Worm (Caenorhabditis elegans) whole organism, midembryonic: ENCODE results near the gene Y41E3.7.

Experiments
- T22C8.4 ChIP-seq: fragments of 200-800 bp; sonication (Bioruptor generic); IDR thresholded peaks from 2 replicates; pipeline ENCODE4 v1.3.6; 2022; ENCODE audit warnings: missing genetic modification characterization, missing compliant biosample characterization
- cog-1 ChIP-seq: sonication (generic microtip); optimal IDR thresholded peaks from 2 replicates; lab custom pipeline; 2016; ENCODE audit warnings: missing genetic modification characterization, missing compliant biosample characterization
- flt-1 ChIP-seq: fragments of 200-800 bp; sonication (Bioruptor generic); IDR thresholded peaks from 2 replicates; pipeline ENCODE4 v1.3.6; 2022; ENCODE audit warnings: missing genetic modification characterization, missing compliant biosample characterization
- klf-2 ChIP-seq: fragments of 200-800 bp; sonication (Bioruptor generic); conservative IDR thresholded peaks from 2 replicates; pipeline ENCODE4 v1.3.6; 2022; ENCODE audit warnings: missing genetic modification reagents, missing genetic modification characterization, missing compliant biosample characterization
- med-1 ChIP-seq: sonication (generic microtip); optimal IDR thresholded peaks from 2 replicates; lab custom pipeline; 2017; ENCODE audit warnings: missing genetic modification characterization, mild to moderate bottlenecking, missing compliant biosample characterization, antibody characterized with exemption, missing genetic modification reagents; ENCODE audit not compliant: insufficient read depth
- ref-1 ChIP-seq: fragments of 200-800 bp; sonication (Bioruptor generic); conservative IDR thresholded peaks from 2 replicates; pipeline ENCODE4 v1.3.6; 2022; ENCODE audit warnings: missing genetic modification reagents, missing genetic modification characterization, missing compliant biosample characterization
- tab-1 ChIP-seq: fragments of 200-800 bp; sonication (Bioruptor generic); IDR thresholded peaks from 2 replicates; pipeline ENCODE4 v1.3.6; 2022; ENCODE audit warnings: missing genetic modification characterization, missing compliant biosample characterization
- ztf-23 ChIP-seq: fragments of 200-800 bp; sonication (Bioruptor generic); IDR thresholded peaks from 2 replicates; pipeline ENCODE4 v1.3.6; 2022; ENCODE audit warnings: missing genetic modification reagents, missing genetic modification characterization, missing compliant biosample characterization
- ztf-29 ChIP-seq: fragments of 200-800 bp; sonication (Bioruptor generic); IDR thresholded peaks from 2 replicates; pipeline ENCODE4 v1.3.6; 2022; ENCODE audit warnings: missing genetic modification reagents, missing genetic modification characterization, missing compliant biosample characterization

DNA sequence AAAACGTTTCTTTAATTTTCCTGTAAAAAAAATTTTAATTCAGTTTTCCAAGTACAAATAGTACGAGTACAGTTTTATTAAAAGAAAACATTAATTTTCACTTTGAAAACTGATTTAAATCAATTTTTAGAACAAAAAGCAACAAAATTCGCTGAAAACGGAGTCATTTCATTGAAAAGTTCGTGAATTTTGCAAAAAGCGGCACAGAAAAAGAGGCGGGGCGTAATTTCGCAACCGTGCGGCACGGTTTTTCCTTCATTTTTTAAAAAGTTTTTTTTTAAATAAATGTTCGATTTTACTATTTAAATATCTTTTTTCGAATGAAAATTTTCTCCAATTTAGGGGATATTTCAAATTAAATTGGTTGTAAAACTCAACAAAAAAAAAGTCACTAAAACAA, 2.7 kb upstream of the Y41E3.7 start:
- no peak for TF ChIP-seq klf-2 (GFP tag; lab: Robert Waterston, UW)
- TF ChIP-seq med-1 (GFP tag; lab: Kevin White, UChicago), result no peak
- TF ChIP-seq T22C8.4 (GFP tag; lab: Robert Waterston, UW), result no peak
- TF ChIP-seq cog-1 (tag; lab: Kevin White, UChicago), result no peak
- no peak for TF ChIP-seq ref-1 (GFP tag; lab: Robert Waterston, UW)
- no peak for TF ChIP-seq tab-1 (GFP tag; lab: Robert Waterston, UW)
- no peak for TF ChIP-seq flt-1 (GFP tag; lab: Robert Waterston, UW)
- no peak for TF ChIP-seq ztf-29 (GFP tag; lab: Robert Waterston, UW)
- TF ChIP-seq ztf-23 (GFP tag; lab: Robert Waterston, UW), result no peak
